Worm (Caenorhabditis elegans): Measurements from ENCODE around the gene gsp-1.

DNA sequence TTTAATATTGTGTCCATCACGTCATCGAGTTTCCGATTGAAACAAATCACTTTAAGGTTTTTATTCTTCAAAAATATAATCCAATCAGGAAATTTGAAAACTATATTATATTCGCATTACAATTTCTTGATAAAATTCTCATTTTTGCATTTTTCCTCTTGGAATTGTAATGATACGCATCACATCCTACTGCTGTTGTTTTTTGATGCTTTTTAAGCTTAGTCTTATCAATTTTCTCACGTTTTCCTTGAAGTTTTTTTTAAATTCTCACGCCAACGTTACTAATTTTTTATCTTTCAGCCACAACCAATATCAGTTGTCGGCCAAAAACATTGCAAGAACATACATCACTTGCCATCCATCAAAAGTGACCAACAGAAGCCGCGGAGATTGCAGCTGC, at the start of gene gsp-1:
- TF ChIP-seq zag-1 (tag; optimal IDR thresholded peaks at IDR 0.05) (no peak), ZK546.5 (tag; optimal IDR thresholded peaks at IDR 0.05) (no peak), elt-1 (tag; optimal IDR thresholded peaks at IDR 0.05) (no peak), alr-1 (tag; optimal IDR thresholded peaks at IDR 0.05) (no peak), R02D3.7 (tag; optimal IDR thresholded peaks at IDR 0.05) (no peak), F13H6.1 (tag; optimal IDR thresholded peaks at IDR 0.05) (no peak), ama-1 (optimal IDR thresholded peaks at IDR 0.05) (no peak), skn-1 (tag; optimal IDR thresholded peaks at IDR 0.05) (no peak), mbf-1 (tag; optimal IDR thresholded peaks at IDR 0.05) (no peak), aly-2 (tag; optimal IDR thresholded peaks at IDR 0.05) (no peak)

Measured in whole organism, L2 larva.